Fruit fly (Drosophila melanogaster) Kc167 (cell line): ENCODE data around the gene CG42831.

Experiments used
- h ChIP-seq: fragments of >200 bp; optimal IDR thresholded peaks from 3 replicates; lab custom pipeline; 2018; ENCODE audit warnings: missing external identifiers
- psq ChIP-seq: fragments of >200 bp; optimal IDR thresholded peaks from 2 replicates; lab custom pipeline; 2017; ENCODE audit warnings: missing external identifiers

- TF ChIP-seq h (no peak), psq (lab: Kevin White, UChicago) (no peak)
Measured at dm6 chr3L:10853131-10853471, 38.5 kb downstream of the CG42831 start.
